Fruit fly (Drosophila melanogaster) whole organism, embryonic: Measurements from ENCODE around the gene SCCRO4.

ENCODE experiments used
- ATbp ChIP-seq: fragments of 200-800 bp; sonication (Bioruptor generic); optimal IDR thresholded peaks from 2 replicates; lab custom pipeline; 2017; ENCODE audit warnings: missing biosample characterization, mild to moderate bottlenecking, missing genetic modification characterization, missing genetic modification reagents
- Awh ChIP-seq: fragments of 200-800 bp; sonication (Bioruptor generic); IDR thresholded peaks from 2 replicates; pipeline ENCODE4, ENCODE4 v1.3.6; 2022; ENCODE audit warnings: missing biosample characterization, missing genetic modification characterization
- C15 ChIP-seq: fragments of 200-800 bp; sonication (Bioruptor generic); IDR thresholded peaks from 3 replicates; pipeline ENCODE4 v1.3.6; 2022; ENCODE audit warnings: missing biosample characterization, missing genetic modification characterization
- CG10462 ChIP-seq: fragments of 200-800 bp; sonication (Bioruptor generic); optimal IDR thresholded peaks from 2 replicates; lab custom pipeline; 2016; ENCODE audit warnings: missing biosample characterization, missing genetic modification characterization
- CG11247 ChIP-seq: fragments of 200-800 bp; sonication (Bioruptor generic); IDR thresholded peaks from 2 replicates; pipeline ENCODE4 v1.3.6; 2022; ENCODE audit warnings: missing biosample characterization, missing genetic modification characterization
- CG11696 ChIP-seq: fragments of 200-800 bp; sonication (Bioruptor generic); IDR thresholded peaks from 2 replicates; pipeline ENCODE4 v1.3.6; 2022; ENCODE audit warnings: missing biosample characterization, missing genetic modification characterization
- CG11723 ChIP-seq: fragments of 200-800 bp; sonication (Bioruptor generic); optimal IDR thresholded peaks from 2 replicates; lab custom pipeline; 2017; ENCODE audit warnings: missing biosample characterization, mild to moderate bottlenecking, missing genetic modification characterization
- CG1233 ChIP-seq: fragments of 200-800 bp; sonication (Bioruptor generic); optimal IDR thresholded peaks from 4 replicates; lab custom pipeline; 2018; ENCODE audit warnings: missing biosample characterization, mild to moderate bottlenecking, missing genetic modification characterization
- CG17612 ChIP-seq: fragments of 200-800 bp; sonication (Bioruptor generic); IDR thresholded peaks from 2 replicates; pipeline ENCODE4 v1.3.6; 2022; ENCODE audit warnings: missing biosample characterization, missing genetic modification characterization
- CG17802 ChIP-seq: fragments of 200-800 bp; sonication (Bioruptor generic); optimal IDR thresholded peaks from 2 replicates; lab custom pipeline; 2018; ENCODE audit warnings: missing biosample characterization, mild to moderate bottlenecking, missing genetic modification characterization, moderate library complexity
- CG18599 ChIP-seq: fragments of 200-800 bp; sonication (Bioruptor generic); optimal IDR thresholded peaks from 3 replicates; lab custom pipeline; 2017; ENCODE audit warnings: missing biosample characterization, missing genetic modification characterization, mild to moderate bottlenecking, moderate library complexity, missing genetic modification reagents
- CG2875 ChIP-seq: fragments of 200-800 bp; sonication (Bioruptor generic); optimal IDR thresholded peaks from 2 replicates; lab custom pipeline; 2017; ENCODE audit warnings: missing biosample characterization, mild to moderate bottlenecking, missing genetic modification characterization, missing genetic modification reagents
- CG3407 ChIP-seq: fragments of 200-800 bp; sonication (Bioruptor generic); optimal IDR thresholded peaks from 2 replicates; lab custom pipeline; 2018; ENCODE audit warnings: missing biosample characterization, mild to moderate bottlenecking, missing genetic modification characterization
- CG4424 ChIP-seq: fragments of 200-800 bp; sonication (Bioruptor generic); optimal IDR thresholded peaks from 3 replicates; lab custom pipeline; 2016; ENCODE audit warnings: missing biosample characterization, missing genetic modification characterization
- CG6254 ChIP-seq: fragments of 200-800 bp; sonication (Bioruptor generic); optimal IDR thresholded peaks from 3 replicates; lab custom pipeline; 2017; ENCODE audit warnings: mild to moderate bottlenecking, missing biosample characterization, missing genetic modification reagents, missing genetic modification characterization
- CG6765 ChIP-seq: fragments of 200-800 bp; sonication (Bioruptor generic); optimal IDR thresholded peaks from 3 replicates; lab custom pipeline; 2017; ENCODE audit warnings: missing biosample characterization, mild to moderate bottlenecking, missing genetic modification characterization
- CG6791 ChIP-seq: fragments of 200-800 bp; sonication (Bioruptor generic); IDR thresholded peaks from 3 replicates; pipeline ENCODE4 v1.3.6; 2022; ENCODE audit warnings: missing biosample characterization, missing genetic modification characterization; ENCODE audit not compliant: partially characterized antibody
- CG6813 ChIP-seq: fragments of 200-800 bp; sonication (Bioruptor generic); optimal IDR thresholded peaks from 2 replicates; lab custom pipeline; 2017; ENCODE audit warnings: missing biosample characterization, missing genetic modification characterization, mild to moderate bottlenecking, moderate library complexity, missing genetic modification reagents
- CG9215 ChIP-seq: fragments of 200-800 bp; sonication (Bioruptor generic); IDR thresholded peaks from 2 replicates; pipeline ENCODE4 v1.3.6; 2022; ENCODE audit warnings: missing biosample characterization, missing genetic modification characterization
- D ChIP-seq, 2 experiments: fragments of 200-800 bp in 1 of 2; fragments of >200 bp in 1 of 2; sonication (Bioruptor generic) in 1 of 2; optimal IDR thresholded peaks; 2 replicates in 1 of 2; 3 replicates in 1 of 2; lab custom pipeline; 2017; ENCODE audit warnings: mild to moderate bottlenecking in 1 of 2, missing biosample characterization in 1 of 2, missing genetic modification characterization in 1 of 2, missing genetic modification reagents in 1 of 2
- Dbx ChIP-seq: fragments of 200-800 bp; sonication (Bioruptor generic); IDR thresholded peaks from 3 replicates; pipeline ENCODE4 v1.3.6; 2022; ENCODE audit warnings: missing biosample characterization, missing genetic modification characterization
- HHEX ChIP-seq: fragments of 200-800 bp; sonication (Bioruptor generic); optimal IDR thresholded peaks from 3 replicates; lab custom pipeline; 2017; ENCODE audit warnings: missing biosample characterization, mild to moderate bottlenecking, missing genetic modification characterization, missing genetic modification reagents
- HLH54F ChIP-seq: fragments of 200-800 bp; sonication (Bioruptor generic); optimal IDR thresholded peaks from 3 replicates; lab custom pipeline; 2016; ENCODE audit warnings: missing biosample characterization, missing genetic modification characterization
- MTF-1 ChIP-seq: fragments of 200-800 bp; sonication (Bioruptor generic); optimal IDR thresholded peaks from 2 replicates; lab custom pipeline; 2018; ENCODE audit warnings: missing biosample characterization, mild to moderate bottlenecking, missing genetic modification characterization, borderline replicate concordance
- Nf-YA ChIP-seq: fragments of 200-800 bp; sonication (Bioruptor generic); IDR thresholded peaks from 2 replicates; pipeline ENCODE4 v1.3.6; 2022; ENCODE audit warnings: missing biosample characterization, missing genetic modification characterization
- Sox100B ChIP-seq: fragments of 200-800 bp; sonication (Bioruptor generic); optimal IDR thresholded peaks from 3 replicates; lab custom pipeline; 2018; ENCODE audit warnings: missing biosample characterization, mild to moderate bottlenecking, missing genetic modification characterization
- Xrp1 ChIP-seq: fragments of 200-800 bp; sonication (Bioruptor generic); IDR thresholded peaks from 2 replicates; pipeline ENCODE4 v1.3.6; 2022; ENCODE audit warnings: missing biosample characterization, missing genetic modification characterization
- aop ChIP-seq: fragments of 200-800 bp; sonication (Bioruptor generic); IDR thresholded peaks from 2 replicates; pipeline ENCODE4 v1.3.6; 2022; ENCODE audit warnings: missing biosample characterization, missing genetic modification characterization
- ara ChIP-seq: fragments of 200-800 bp; sonication (Bioruptor generic); IDR thresholded peaks from 2 replicates; pipeline ENCODE4 v1.3.6; 2022; ENCODE audit warnings: missing biosample characterization, missing genetic modification characterization
- chif ChIP-seq, 2 experiments: fragments of 200-800 bp; sonication (Bioruptor generic); optimal IDR thresholded peaks; 3 replicates each; lab custom pipeline; 2016; ENCODE audit warnings: missing biosample characterization in 2 of 2, missing genetic modification characterization in 2 of 2
- crc ChIP-seq: fragments of 200-800 bp; sonication (Bioruptor generic); optimal IDR thresholded peaks from 2 replicates; lab custom pipeline; 2016; ENCODE audit warnings: missing biosample characterization, missing genetic modification characterization
- croc ChIP-seq: fragments of 200-800 bp; sonication (Bioruptor generic); conservative IDR thresholded peaks from 3 replicates; pipeline ENCODE4 v1.3.6; 2022; ENCODE audit warnings: missing biosample characterization, missing genetic modification characterization
- dmrt99B ChIP-seq: fragments of 200-800 bp; sonication (Bioruptor generic); optimal IDR thresholded peaks from 2 replicates; lab custom pipeline; 2018; ENCODE audit warnings: missing biosample characterization, mild to moderate bottlenecking, missing genetic modification characterization, moderate library complexity
- eyg ChIP-seq: fragments of 200-800 bp; sonication (Bioruptor generic); optimal IDR thresholded peaks from 3 replicates; lab custom pipeline; 2016; ENCODE audit warnings: missing biosample characterization, missing genetic modification characterization
- fd64A ChIP-seq: fragments of 200-800 bp; sonication (Bioruptor generic); optimal IDR thresholded peaks from 3 replicates; lab custom pipeline; 2018; ENCODE audit warnings: missing biosample characterization, mild to moderate bottlenecking, missing genetic modification characterization
- fu2 ChIP-seq: fragments of 200-800 bp; sonication (Bioruptor generic); optimal IDR thresholded peaks from 2 replicates; lab custom pipeline; 2016; ENCODE audit warnings: missing biosample characterization, missing genetic modification characterization
- gce ChIP-seq: fragments of 200-800 bp; sonication (Bioruptor generic); IDR thresholded peaks from 3 replicates; pipeline ENCODE4 v1.3.6; 2022; ENCODE audit warnings: missing biosample characterization, missing genetic modification characterization
- ken ChIP-seq: fragments of 200-800 bp; sonication (Bioruptor generic); IDR thresholded peaks from 3 replicates; pipeline ENCODE4 v1.3.6; 2022; ENCODE audit warnings: missing biosample characterization, missing genetic modification characterization
- lab ChIP-seq: fragments of 200-800 bp; sonication (Bioruptor generic); optimal IDR thresholded peaks from 3 replicates; lab custom pipeline; 2017; ENCODE audit warnings: missing biosample characterization, missing genetic modification characterization, mild to moderate bottlenecking, moderate library complexity, missing genetic modification reagents
- lmd ChIP-seq: fragments of 200-800 bp; sonication (Bioruptor generic); IDR thresholded peaks from 2 replicates; pipeline ENCODE4 v1.3.6; 2022; ENCODE audit warnings: missing biosample characterization, missing genetic modification characterization
- pho ChIP-seq: fragments of 200-800 bp; sonication (Bioruptor generic); optimal IDR thresholded peaks from 2 replicates; lab custom pipeline; 2016; ENCODE audit warnings: missing biosample characterization, missing genetic modification characterization
- repo ChIP-seq: fragments of 200-800 bp; sonication (Bioruptor generic); optimal IDR thresholded peaks from 2 replicates; lab custom pipeline; 2016; ENCODE audit warnings: missing biosample characterization, missing genetic modification characterization
- ro ChIP-seq: fragments of 200-800 bp; sonication (Bioruptor generic); IDR thresholded peaks from 2 replicates; pipeline ENCODE4 v1.3.6; 2022; ENCODE audit warnings: missing biosample characterization, missing genetic modification characterization
- salm ChIP-seq: fragments of 200-800 bp; sonication (Bioruptor generic); optimal IDR thresholded peaks from 2 replicates; lab custom pipeline; 2018; ENCODE audit warnings: missing biosample characterization, mild to moderate bottlenecking, missing genetic modification characterization
- sim ChIP-seq: fragments of 200-800 bp; sonication (Bioruptor generic); IDR thresholded peaks from 2 replicates; pipeline ENCODE4 v1.3.6; 2022; ENCODE audit warnings: missing biosample characterization, missing genetic modification characterization
- sr ChIP-seq: fragments of 200-800 bp; sonication (Bioruptor generic); IDR thresholded peaks from 3 replicates; pipeline ENCODE4 v1.3.6; 2022; ENCODE audit warnings: missing biosample characterization, missing genetic modification characterization
- tin ChIP-seq: fragments of 200-800 bp; sonication (Bioruptor generic); optimal IDR thresholded peaks from 3 replicates; lab custom pipeline; 2016; ENCODE audit warnings: missing biosample characterization, missing genetic modification characterization
- toy ChIP-seq: fragments of 200-800 bp; sonication (Bioruptor generic); IDR thresholded peaks from 2 replicates; pipeline ENCODE4 v1.3.6; 2022; ENCODE audit warnings: missing biosample characterization, missing genetic modification characterization
- unc-4 ChIP-seq: fragments of 200-800 bp; sonication (Bioruptor generic); IDR thresholded peaks from 2 replicates; pipeline ENCODE4 v1.3.6; 2022; ENCODE audit warnings: missing biosample characterization, missing genetic modification characterization; ENCODE audit not compliant: partially characterized antibody
- vvl ChIP-seq: fragments of 200-800 bp; sonication (Bioruptor generic); IDR thresholded peaks from 2 replicates; pipeline ENCODE4 v1.3.6; 2022; ENCODE audit warnings: missing biosample characterization, missing genetic modification characterization
- zfh1 ChIP-seq: fragments of 200-800 bp; sonication (Bioruptor generic); IDR thresholded peaks from 3 replicates; pipeline ENCODE4 v1.3.6; 2022; ENCODE audit warnings: missing biosample characterization, missing genetic modification characterization

The SCCRO4 gene

DNA sequence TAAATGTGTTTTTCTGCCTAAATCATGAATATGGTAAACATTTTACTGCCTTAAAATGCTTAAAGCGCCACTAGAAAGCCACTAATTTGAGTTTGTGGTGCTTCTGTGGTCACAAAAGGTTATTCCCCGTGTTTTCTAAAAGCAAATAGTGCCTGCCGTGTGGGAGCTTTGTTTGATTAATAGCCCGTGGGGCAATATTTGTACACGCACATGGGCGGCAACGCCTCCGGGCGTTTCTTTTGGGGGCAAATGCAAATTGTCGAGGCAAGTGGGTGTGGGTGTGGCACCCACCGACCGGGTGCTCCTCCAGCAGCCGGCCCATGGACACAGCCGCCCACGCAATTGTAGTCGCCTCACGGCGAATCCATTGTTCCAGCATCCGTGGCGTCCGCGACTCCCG lies 23.3 kb upstream of the SCCRO4 start:
- TF ChIP-seq CG6254 (GFP tag; lab: Kevin White, UChicago) (peak; percentile 2), ro (GFP tag; lab: Robert Waterston, UW) (no peak), lab (GFP tag; lab: Kevin White, UChicago) (peak; percentile 49), zfh1 (0 out of 3 replicates have a peak, but pooled peaks have one; percentile 33), CG6765 (no peak), CG17802 (tag; lab: Kevin White, UChicago) (no peak), MTF-1 (GFP tag; lab: Kevin White, UChicago) (peak; percentile 10), CG18599 (peak; percentile 20), Nf-YA (GFP tag; lab: Robert Waterston, UW) (peak; percentile 52), unc-4 (GFP tag; lab: Robert Waterston, UW) (no peak), Xrp1 (GFP tag; lab: Robert Waterston, UW) (peak; percentile 46), ara (GFP tag; lab: Robert Waterston, UW) (peak; percentile 22; the same call in 1 of the 2 replicates), sr (GFP tag; lab: Robert Waterston, UW) (0 out of 3 replicates have a peak, but pooled peaks have one; percentile 55), aop (GFP tag; lab: Robert Waterston, UW) (no peak), dmrt99B (no peak), gce (0 out of 3 replicates have a peak, but pooled peaks have one; percentile 47), fd64A (peak; percentile 25), chif (GFP tag; optimal IDR thresholded peaks at IDR 0.05; lab: Kevin White, UChicago) (peak in 1 of 2 experiments; percentile 9), Awh (GFP tag; lab: Robert Waterston, UW) (0 out of 2 replicates have a peak, but pooled peaks have one; percentile 24), CG6813 (GFP tag; lab: Kevin White, UChicago) (peak; percentile 18), HHEX (GFP tag; lab: Kevin White, UChicago) (peak; percentile 35), D (optimal IDR thresholded peaks at IDR 0.05; lab: Kevin White, UChicago) (no peak), D (GFP tag; optimal IDR thresholded peaks at IDR 0.05; lab: Kevin White, UChicago) (peak; percentile 4), CG3407 (GFP tag; lab: Kevin White, UChicago) (peak; percentile 51), ATbp (GFP tag; lab: Kevin White, UChicago) (peak; percentile 77), CG11247 (GFP tag; lab: Robert Waterston, UW) (no peak), ken (GFP tag; lab: Robert Waterston, UW) (peak; percentile 52; the same call in 1 of the 3 replicates), lmd (GFP tag; lab: Robert Waterston, UW) (no peak), CG11696 (GFP tag; lab: Robert Waterston, UW) (0 out of 2 replicates have a peak, but pooled peaks have one; percentile 17), sim (GFP tag; lab: Robert Waterston, UW) (0 out of 2 replicates have a peak, but pooled peaks have one; percentile 51)

- TF ChIP-seq tin = peak; percentile 28
- TF ChIP-seq fu2 (GFP tag; lab: Kevin White, UChicago) = no peak
- TF ChIP-seq CG17612 (GFP tag; lab: Robert Waterston, UW) = no peak
- TF ChIP-seq CG1233 (GFP tag; lab: Kevin White, UChicago) = no peak
- no peak for TF ChIP-seq eyg (GFP tag; lab: Kevin White, UChicago)
- TF ChIP-seq HLH54F (GFP tag; lab: Kevin White, UChicago) = peak; percentile 20
- TF ChIP-seq salm = no peak
- TF ChIP-seq CG2875 (GFP tag; lab: Kevin White, UChicago) = no peak
- TF ChIP-seq croc (GFP tag; lab: Robert Waterston, UW) = no peak
- TF ChIP-seq CG9215 (GFP tag; lab: Robert Waterston, UW) = no peak
- no peak for TF ChIP-seq CG6791 (GFP tag; lab: Robert Waterston, UW)
- no peak for TF ChIP-seq CG10462 (GFP tag; lab: Kevin White, UChicago)
- TF ChIP-seq CG11723 (GFP tag; lab: Kevin White, UChicago) = no peak
- no peak for TF ChIP-seq repo (GFP tag; lab: Kevin White, UChicago)
- no peak for TF ChIP-seq Dbx (GFP tag; lab: Robert Waterston, UW)
- TF ChIP-seq CG11696 (GFP tag; lab: Robert Waterston, UW) = no peak
- peak; percentile 36 for TF ChIP-seq Sox100B
- TF ChIP-seq pho (GFP tag; lab: Kevin White, UChicago) = no peak
- TF ChIP-seq C15 (GFP tag; lab: Robert Waterston, UW) = no peak
- TF ChIP-seq vvl = 0 out of 2 replicates have a peak, but pooled peaks have one; percentile 20
- no peak for TF ChIP-seq toy (GFP tag; lab: Robert Waterston, UW)
- TF ChIP-seq CG4424 (GFP tag; lab: Kevin White, UChicago) = peak; percentile 43
- TF ChIP-seq crc (GFP tag; lab: Kevin White, UChicago) = peak; percentile 28
These were observed 22.6 kb upstream of the SCCRO4 start for dm6 chr3L:20276615-20277014.
